Fruit fly (Drosophila melanogaster): ENCODE measurements around the gene Smyd3.
A peak's percentile ranks its signal among the peaks of the same experiment; 100 is the strongest.

Gene Smyd3

DNA sequence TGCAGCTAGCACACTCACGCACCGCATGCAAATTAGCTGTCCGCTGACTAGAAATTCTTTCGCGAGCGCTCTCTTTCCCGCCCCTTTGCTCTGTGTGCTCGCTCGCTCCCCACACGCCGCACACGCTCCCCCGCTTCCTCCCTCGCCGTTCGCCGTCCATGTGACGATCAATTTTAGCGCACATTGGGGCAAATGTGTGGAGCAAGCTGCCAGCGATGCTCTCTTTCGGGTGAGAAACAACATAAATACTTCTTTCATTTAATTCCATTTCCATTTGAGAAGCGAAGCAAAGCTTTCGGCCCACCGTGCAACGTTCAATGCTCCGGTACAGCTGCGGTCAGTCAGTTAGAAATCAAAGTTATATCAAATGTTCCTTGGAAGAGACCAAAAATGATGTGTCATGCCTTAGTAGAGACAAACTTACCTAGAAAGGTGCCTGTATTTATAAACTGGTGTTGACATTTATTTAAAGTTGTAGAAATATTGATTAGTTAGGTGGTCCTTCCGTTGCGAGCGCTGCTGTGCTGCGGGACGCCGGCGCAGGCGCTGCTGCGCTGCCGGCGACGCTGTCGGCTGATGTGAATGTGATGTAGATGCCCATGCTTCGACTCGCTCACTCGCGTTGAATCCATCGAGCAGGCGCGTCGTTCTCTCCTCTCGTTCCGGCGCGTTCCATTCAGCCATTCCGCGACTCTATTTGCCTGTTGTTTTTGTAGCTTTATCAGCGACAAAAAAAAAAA, 37.5 kb upstream of the Smyd3 start (continued):
- TF ChIP-seq CG12236 (GFP tag; optimal IDR thresholded peaks at IDR 0.05) (peak; percentile 94), CG33557 (GFP tag; optimal IDR thresholded peaks at IDR 0.05) (peak; percentile 93), Hand (GFP tag; optimal IDR thresholded peaks at IDR 0.05) (peak; percentile 98), dpn (GFP tag; optimal IDR thresholded peaks at IDR 0.05) (peak; percentile 97 to 98), vvl (GFP tag; IDR thresholded peaks at IDR 0.05) (peak; percentile 98), C15 (GFP tag; IDR thresholded peaks at IDR 0.05) (peak; percentile 85; the same call in 1 of the 3 replicates), CG32772 (GFP tag; IDR thresholded peaks at IDR 0.05) (peak; percentile 95), lmd (GFP tag; IDR thresholded peaks at IDR 0.05) (peak; percentile 97), CG4854 (GFP tag; optimal IDR thresholded peaks at IDR 0.05) (peak; percentile 93), CG7556 (GFP tag; optimal IDR thresholded peaks at IDR 0.05) (peak; percentile 98), sc (optimal IDR thresholded peaks at IDR 0.05) (no peak), sc (GFP tag; optimal IDR thresholded peaks at IDR 0.05) (peak; percentile 93), CG9609 (GFP tag; optimal IDR thresholded peaks at IDR 0.05) (peak; percentile 97), CG34422 (GFP tag; IDR thresholded peaks at IDR 0.05) (peak; percentile 95), CG1603 (tag; optimal IDR thresholded peaks at IDR 0.05) (peak; percentile 98), Sox100B (GFP tag; optimal IDR thresholded peaks at IDR 0.05) (peak; percentile 94), slbo (GFP tag; IDR thresholded peaks at IDR 0.05) (peak; percentile 96), CG14050 (GFP tag; IDR thresholded peaks at IDR 0.05) (peak; percentile 95), maf-S (GFP tag; optimal IDR thresholded peaks at IDR 0.05) (peak; percentile 96), CG17359 (tag; optimal IDR thresholded peaks at IDR 0.05) (peak; percentile 96), ham (GFP tag; IDR thresholded peaks at IDR 0.05) (peak; percentile 86), her (GFP tag; optimal IDR thresholded peaks at IDR 0.05) (peak; percentile 96), CG13287 (GFP tag; IDR thresholded peaks at IDR 0.05; ENCODE audit: partially characterized antibody) (peak; percentile 39), ftz-f1 (GFP tag; optimal IDR thresholded peaks at IDR 0.05) (peak; percentile 87)

DNA sequence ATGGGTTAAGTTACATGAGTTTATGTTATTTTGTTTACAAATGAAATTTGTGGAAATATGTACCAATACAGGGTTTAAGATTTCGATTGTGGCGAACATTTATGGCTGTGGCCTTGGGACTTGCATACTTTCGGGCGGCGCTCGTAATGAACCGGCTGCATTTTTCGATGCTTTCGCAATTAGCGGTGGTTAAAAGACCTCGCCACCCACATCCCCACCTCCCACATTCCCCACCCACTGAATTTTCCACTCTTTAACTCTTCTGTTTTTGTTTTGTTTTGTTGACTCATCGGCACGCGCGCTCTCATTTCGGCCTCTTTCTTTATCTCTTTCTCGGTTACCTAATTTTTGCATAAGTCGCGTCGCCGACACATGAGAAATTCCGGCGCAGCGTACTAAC, 36.9 kb upstream of the Smyd3 start:
- TF ChIP-seq croc (GFP tag; conservative IDR thresholded peaks at IDR 0.05): no peak
- TF ChIP-seq CG6254 (GFP tag; optimal IDR thresholded peaks at IDR 0.05): no peak
- no peak for TF ChIP-seq CG12942 (GFP tag; optimal IDR thresholded peaks at IDR 0.05)
- peak; percentile 79; the same call in 2 of the 3 replicates for TF ChIP-seq sr (GFP tag; IDR thresholded peaks at IDR 0.05)
- no peak for TF ChIP-seq pnt (GFP tag; optimal IDR thresholded peaks at IDR 0.05)
- no peak for TF ChIP-seq Sin3A (optimal IDR thresholded peaks at IDR 0.05)
- peak; percentile 21; the same call in 1 of the 3 replicates for TF ChIP-seq CG2199 (GFP tag; IDR thresholded peaks at IDR 0.05)
- no peak for TF ChIP-seq Sry-δ (GFP tag; optimal IDR thresholded peaks at IDR 0.05)
- TF ChIP-seq Pdp1 (GFP tag; optimal IDR thresholded peaks at IDR 0.05): peak in 1 of 2 experiments; percentile 73
- no peak for TF ChIP-seq Ssrp (tag; optimal IDR thresholded peaks at IDR 0.05)
- no peak for TF ChIP-seq eyg (GFP tag; optimal IDR thresholded peaks at IDR 0.05)
- TF ChIP-seq h (optimal IDR thresholded peaks at IDR 0.05): no peak
- no peak for TF ChIP-seq zen (tag; optimal IDR thresholded peaks at IDR 0.05)
- no peak for TF ChIP-seq CG9797 (GFP tag; optimal IDR thresholded peaks at IDR 0.05)
- no peak for TF ChIP-seq bsh (GFP tag; optimal IDR thresholded peaks at IDR 0.05)
- no peak for TF ChIP-seq nau (GFP tag; optimal IDR thresholded peaks at IDR 0.05)
